Fruit fly (Drosophila melanogaster) whole organism, embryonic: ENCODE data around the gene Cyp1.

Source experiments
- Antp ChIP-seq: fragments of 200-800 bp; sonication (Bioruptor generic); optimal IDR thresholded peaks from 3 replicates; lab custom pipeline; 2016; ENCODE audit warnings: missing biosample characterization, missing genetic modification characterization
- Atf6 ChIP-seq: fragments of 200-800 bp; sonication (Bioruptor generic); IDR thresholded peaks from 2 replicates; pipeline ENCODE4 v1.3.6; 2022; ENCODE audit warnings: missing biosample characterization, missing genetic modification characterization
- BEAF-32 ChIP-seq: fragments of 200-800 bp; sonication (Bioruptor generic); optimal IDR thresholded peaks from 3 replicates; lab custom pipeline; 2017; ENCODE audit warnings: missing biosample characterization, missing genetic modification characterization, mild to moderate bottlenecking, moderate library complexity, missing genetic modification reagents
- Bgb ChIP-seq: fragments of 200-800 bp; sonication (Bioruptor generic); IDR thresholded peaks from 2 replicates; pipeline ENCODE4 v1.3.6; 2022; ENCODE audit warnings: missing biosample characterization, missing genetic modification characterization; ENCODE audit not compliant: partially characterized antibody
- Blimp-1 ChIP-seq: fragments of 200-800 bp; sonication (Bioruptor generic); optimal IDR thresholded peaks from 3 replicates; lab custom pipeline; 2018; ENCODE audit warnings: missing biosample characterization, missing genetic modification characterization, mild to moderate bottlenecking, moderate library complexity, missing genetic modification reagents
- CG10366 ChIP-seq: fragments of 200-800 bp; sonication (Bioruptor generic); IDR thresholded peaks from 2 replicates; pipeline ENCODE4 v1.3.6; 2022; ENCODE audit warnings: missing biosample characterization, missing genetic modification characterization
- CG12219 ChIP-seq: fragments of 200-800 bp; sonication (Bioruptor generic); optimal IDR thresholded peaks from 3 replicates; lab custom pipeline; 2018; ENCODE audit warnings: missing biosample characterization, mild to moderate bottlenecking, missing genetic modification characterization
- CG12769 ChIP-seq: fragments of 200-800 bp; sonication (Bioruptor generic); optimal IDR thresholded peaks from 2 replicates; lab custom pipeline; 2019; ENCODE audit warnings: missing biosample characterization, mild to moderate bottlenecking, missing genetic modification characterization, moderate library complexity
- CG15514 ChIP-seq: fragments of 200-800 bp; sonication (Bioruptor generic); optimal IDR thresholded peaks from 3 replicates; lab custom pipeline; 2017; ENCODE audit warnings: missing biosample characterization, missing genetic modification characterization, mild to moderate bottlenecking, moderate library complexity, missing genetic modification reagents
- CG1603 ChIP-seq: fragments of 200-800 bp; sonication (Bioruptor generic); optimal IDR thresholded peaks from 2 replicates; lab custom pipeline; 2019; ENCODE audit warnings: missing biosample characterization, mild to moderate bottlenecking, missing genetic modification characterization, moderate library complexity
- CG1647 ChIP-seq: fragments of 200-800 bp; sonication (Bioruptor generic); optimal IDR thresholded peaks from 3 replicates; lab custom pipeline; 2016; ENCODE audit warnings: missing biosample characterization, missing genetic modification characterization
- CG17328 ChIP-seq: fragments of 200-800 bp; sonication (Bioruptor generic); IDR thresholded peaks from 2 replicates; pipeline ENCODE4 v1.3.6; 2022; ENCODE audit warnings: missing biosample characterization, missing genetic modification characterization
- CG18619 ChIP-seq: fragments of 200-800 bp; sonication (Bioruptor generic); optimal IDR thresholded peaks from 3 replicates; lab custom pipeline; 2017; ENCODE audit warnings: missing biosample characterization, mild to moderate bottlenecking, missing genetic modification characterization
- CG30020 ChIP-seq: fragments of 200-800 bp; optimal IDR thresholded peaks from 2 replicates; lab custom pipeline; 2019; ENCODE audit warnings: missing biosample characterization, mild to moderate bottlenecking, missing genetic modification characterization, moderate library complexity
- CG3065 ChIP-seq: fragments of 200-800 bp; sonication (Bioruptor generic); optimal IDR thresholded peaks from 2 replicates; lab custom pipeline; 2016; ENCODE audit warnings: missing biosample characterization, missing genetic modification characterization
- CG34422 ChIP-seq: fragments of 200-800 bp; sonication (Bioruptor generic); IDR thresholded peaks from 3 replicates; pipeline ENCODE4 v1.3.6; 2022; ENCODE audit warnings: missing biosample characterization, missing genetic modification characterization
- CG6175 ChIP-seq: fragments of 200-800 bp; sonication (Bioruptor generic); IDR thresholded peaks from 3 replicates; pipeline ENCODE4 v1.3.6; 2022; ENCODE audit warnings: missing biosample characterization, missing genetic modification characterization
- CG6654 ChIP-seq: fragments of 200-800 bp; sonication (Bioruptor generic); optimal IDR thresholded peaks from 2 replicates; lab custom pipeline; 2017; ENCODE audit warnings: missing biosample characterization, mild to moderate bottlenecking, missing genetic modification characterization
- CG7963 ChIP-seq: fragments of 200-800 bp; sonication (Bioruptor generic); IDR thresholded peaks from 3 replicates; pipeline ENCODE4 v1.3.6; 2022; ENCODE audit warnings: missing biosample characterization, missing genetic modification characterization; ENCODE audit not compliant: partially characterized antibody
- CG9437 ChIP-seq: fragments of 200-800 bp; sonication (Bioruptor generic); optimal IDR thresholded peaks from 2 replicates; lab custom pipeline; 2018; ENCODE audit warnings: missing biosample characterization, mild to moderate bottlenecking, missing genetic modification characterization
- CG9797 ChIP-seq: fragments of 200-800 bp; sonication (Bioruptor generic); optimal IDR thresholded peaks from 3 replicates; lab custom pipeline; 2018; ENCODE audit warnings: missing biosample characterization, mild to moderate bottlenecking, missing genetic modification characterization
- Dfd ChIP-seq, 2 experiments: fragments of >200 bp; optimal IDR thresholded peaks; 2 replicates each; lab custom pipeline; 2017; ENCODE audit warnings: missing biosample characterization in 2 of 2, missing genetic modification characterization in 2 of 2
- E2f1 ChIP-seq: fragments of 200-800 bp; sonication (Bioruptor generic); IDR thresholded peaks from 2 replicates; pipeline ENCODE4 v1.3.6; 2022; ENCODE audit warnings: missing biosample characterization, missing genetic modification characterization
- Hey ChIP-seq: fragments of 200-800 bp; sonication (Bioruptor generic); optimal IDR thresholded peaks from 3 replicates; lab custom pipeline; 2018; ENCODE audit warnings: missing biosample characterization, mild to moderate bottlenecking, missing genetic modification characterization
- Hr39 ChIP-seq: fragments of >200 bp; optimal IDR thresholded peaks from 2 replicates; lab custom pipeline; 2017
- Hr78 ChIP-seq, 2 experiments: fragments of 200-800 bp in 1 of 2; fragments of >200 bp in 1 of 2; sonication (Bioruptor generic) in 1 of 2; optimal IDR thresholded peaks; 2 replicates each; lab custom pipeline; 2017 to 2019; ENCODE audit warnings: missing biosample characterization in 2 of 2, missing genetic modification characterization in 2 of 2, mild to moderate bottlenecking in 1 of 2, moderate library complexity in 1 of 2
- Meics ChIP-seq: fragments of 200-800 bp; sonication (Bioruptor generic); optimal IDR thresholded peaks from 2 replicates; lab custom pipeline; 2017; ENCODE audit warnings: missing biosample characterization, mild to moderate bottlenecking, missing genetic modification characterization
- Side ChIP-seq: fragments of 200-800 bp; sonication (Bioruptor generic); optimal IDR thresholded peaks from 2 replicates; lab custom pipeline; 2016; ENCODE audit warnings: missing biosample characterization, missing genetic modification characterization
- Tbp ChIP-seq: fragments of >200 bp; optimal IDR thresholded peaks from 2 replicates; lab custom pipeline; 2018; ENCODE audit warnings: missing biosample characterization, missing genetic modification characterization
- Usf ChIP-seq: fragments of 200-800 bp; sonication (Bioruptor generic); optimal IDR thresholded peaks from 2 replicates; lab custom pipeline; 2017; ENCODE audit warnings: missing genotype, missing biosample characterization, missing genetic modification characterization
- Vsx1 ChIP-seq: fragments of 200-800 bp; sonication (Bioruptor generic); optimal IDR thresholded peaks from 2 replicates; lab custom pipeline; 2017; ENCODE audit warnings: missing biosample characterization, mild to moderate bottlenecking, missing genetic modification characterization, missing genetic modification reagents
- abd-A ChIP-seq: fragments of 200-800 bp; sonication (Bioruptor generic); optimal IDR thresholded peaks from 3 replicates; lab custom pipeline; 2019; ENCODE audit warnings: missing biosample characterization, mild to moderate bottlenecking, missing genetic modification characterization, moderate library complexity
- ac ChIP-seq: fragments of 200-800 bp; sonication (Bioruptor generic); optimal IDR thresholded peaks from 3 replicates; lab custom pipeline; 2017; ENCODE audit warnings: missing biosample characterization, mild to moderate bottlenecking, missing genetic modification characterization
- al ChIP-seq: fragments of 200-800 bp; sonication (Bioruptor generic); IDR thresholded peaks from 2 replicates; pipeline ENCODE4 v1.3.6; 2022; ENCODE audit warnings: missing biosample characterization, missing genetic modification characterization
- amos ChIP-seq: fragments of 200-800 bp; sonication (Bioruptor generic); IDR thresholded peaks from 2 replicates; pipeline ENCODE4 v1.3.6; 2022; ENCODE audit warnings: missing biosample characterization, missing genetic modification characterization; ENCODE audit not compliant: partially characterized antibody
- ase ChIP-seq: fragments of 200-800 bp; sonication (Bioruptor generic); IDR thresholded peaks from 3 replicates; pipeline ENCODE4 v1.3.6; 2022; ENCODE audit warnings: missing biosample characterization, missing genetic modification characterization
- bbx ChIP-seq: fragments of 200-800 bp; sonication (Bioruptor generic); IDR thresholded peaks from 2 replicates; pipeline ENCODE4 v1.3.6; 2022; ENCODE audit warnings: missing biosample characterization, missing genetic modification characterization; ENCODE audit not compliant: partially characterized antibody
- bsh ChIP-seq, 2 experiments: fragments of 200-800 bp; sonication (Bioruptor generic); optimal IDR thresholded peaks; 2 replicates each; lab custom pipeline; 2017 to 2018; ENCODE audit warnings: mild to moderate bottlenecking in 2 of 2, missing biosample characterization in 2 of 2, missing genetic modification characterization in 2 of 2, moderate library complexity in 1 of 2
- chn ChIP-seq: fragments of 200-800 bp; sonication (Bioruptor generic); optimal IDR thresholded peaks from 2 replicates; lab custom pipeline; 2016; ENCODE audit warnings: missing biosample characterization, missing genetic modification characterization
- corto ChIP-seq: fragments of 200-800 bp; sonication (Bioruptor generic); optimal IDR thresholded peaks from 2 replicates; lab custom pipeline; 2016; ENCODE audit warnings: missing biosample characterization, mild to moderate bottlenecking, missing genetic modification characterization, moderate library complexity
- gsb ChIP-seq: fragments of 200-800 bp; sonication (Bioruptor generic); IDR thresholded peaks from 2 replicates; pipeline ENCODE4 v1.3.6; 2022; ENCODE audit warnings: missing biosample characterization, missing genetic modification characterization
- jing ChIP-seq: fragments of 200-800 bp; sonication (Bioruptor generic); optimal IDR thresholded peaks from 2 replicates; lab custom pipeline; 2018; ENCODE audit warnings: missing biosample characterization, mild to moderate bottlenecking, missing genetic modification characterization
- pan ChIP-seq, 4 experiments: fragments of >200 bp in 3 of 4; fragments of 200-800 bp in 1 of 4; sonication (Bioruptor generic) in 1 of 4; optimal IDR thresholded peaks in 3 of 4; IDR thresholded peaks in 1 of 4; 2 replicates each; pipeline versions ENCODE4 v1.3.6 to Lab custom; 2017 to 2022; ENCODE audit warnings: missing biosample characterization in 2 of 4, missing genetic modification characterization in 2 of 4, mixed read lengths in 1 of 4
- phol ChIP-seq: fragments of 200-800 bp; sonication (Bioruptor generic); optimal IDR thresholded peaks from 3 replicates; lab custom pipeline; 2018; ENCODE audit warnings: missing biosample characterization, mild to moderate bottlenecking, missing genetic modification characterization, moderate library complexity
- pzg ChIP-seq: fragments of 200-800 bp; sonication (Bioruptor generic); optimal IDR thresholded peaks from 3 replicates; lab custom pipeline; 2018; ENCODE audit warnings: missing biosample characterization, mild to moderate bottlenecking, missing genetic modification characterization, moderate library complexity
- scrt ChIP-seq: fragments of 200-800 bp; sonication (Bioruptor generic); optimal IDR thresholded peaks from 2 replicates; lab custom pipeline; 2018; ENCODE audit warnings: missing biosample characterization, mild to moderate bottlenecking, missing genetic modification characterization, moderate library complexity
- sd ChIP-seq: fragments of 200-800 bp; sonication (Bioruptor generic); optimal IDR thresholded peaks from 3 replicates; lab custom pipeline; 2018; ENCODE audit warnings: missing biosample characterization, mild to moderate bottlenecking, missing genetic modification characterization, moderate library complexity
- sna ChIP-seq: fragments of 200-800 bp; sonication (Bioruptor generic); IDR thresholded peaks from 2 replicates; pipeline ENCODE4 v1.3.6; 2022; ENCODE audit warnings: missing biosample characterization, missing genetic modification characterization; ENCODE audit not compliant: partially characterized antibody
- tgo ChIP-seq: fragments of 200-800 bp; sonication (Bioruptor generic); IDR thresholded peaks from 3 replicates; pipeline ENCODE4 v1.3.6; 2022; ENCODE audit warnings: missing biosample characterization, missing genetic modification characterization
- zen ChIP-seq: fragments of 200-800 bp; sonication (Bioruptor generic); optimal IDR thresholded peaks from 3 replicates; lab custom pipeline; 2018; ENCODE audit warnings: missing biosample characterization, mild to moderate bottlenecking, missing genetic modification characterization, moderate library complexity

Cyp1 gene

DNA sequence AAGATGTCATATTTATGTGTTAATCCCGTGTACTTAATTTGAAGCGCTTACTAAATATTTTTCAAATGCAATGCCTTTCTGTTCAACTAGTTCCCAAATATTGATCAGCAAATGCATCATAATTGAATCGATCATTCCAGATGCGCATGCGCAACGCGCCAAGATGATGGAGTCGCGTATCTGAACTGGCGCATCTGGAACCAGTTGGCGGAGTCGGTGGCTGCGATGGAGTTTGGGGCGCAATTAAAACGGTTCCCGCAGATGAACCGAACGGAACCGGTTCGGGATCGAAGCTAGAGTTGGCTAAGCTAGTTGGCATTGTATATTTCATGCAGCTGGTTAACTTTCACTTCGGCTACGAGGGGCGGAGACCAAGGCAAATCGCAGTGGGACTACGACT is 5.3 kb upstream of the Cyp1 start, which contains the start of gene CalpC (continued):
- TF ChIP-seq CG9437 (GFP tag; lab: Kevin White, UChicago): no peak
- no peak for TF ChIP-seq Hr39 (lab: Kevin White, UChicago)
- TF ChIP-seq sna (GFP tag; lab: Robert Waterston, UW): peak; percentile 43; the same call in 1 of the 2 replicates
- peak; percentile 33 for TF ChIP-seq CG1603 (tag; lab: Kevin White, UChicago)
- TF ChIP-seq CG12769 (tag; lab: Kevin White, UChicago): peak; percentile 46
- no peak for TF ChIP-seq CG1647 (GFP tag; lab: Kevin White, UChicago)
- no peak for TF ChIP-seq CG6654
- TF ChIP-seq CG34422 (GFP tag; lab: Robert Waterston, UW): no peak
- no peak for TF ChIP-seq zen (tag; lab: Kevin White, UChicago)
- no peak for TF ChIP-seq Dfd (GFP tag; optimal IDR thresholded peaks at IDR 0.05; lab: Kevin White, UChicago)
- no peak for TF ChIP-seq Antp (GFP tag; lab: Kevin White, UChicago)
- TF ChIP-seq chn (GFP tag; lab: Kevin White, UChicago): no peak
- TF ChIP-seq bsh (GFP tag; optimal IDR thresholded peaks at IDR 0.05; lab: Kevin White, UChicago): no peak
- no peak for TF ChIP-seq E2f1 (GFP tag; lab: Robert Waterston, UW)
- TF ChIP-seq gsb: no peak
- TF ChIP-seq CG17328 (GFP tag; lab: Robert Waterston, UW): no peak
- TF ChIP-seq Bgb: peak; percentile 38; the same call in 1 of the 2 replicates
- peak; percentile 98 for TF ChIP-seq CG15514 (GFP tag; lab: Kevin White, UChicago)
- no peak for TF ChIP-seq ase
- no peak for TF ChIP-seq Side (GFP tag; lab: Kevin White, UChicago)
- TF ChIP-seq sd (tag; lab: Kevin White, UChicago): no peak
- TF ChIP-seq CG7963 (GFP tag; lab: Robert Waterston, UW): no peak
- TF ChIP-seq Hey (tag; lab: Kevin White, UChicago): no peak
- TF ChIP-seq CG30020 (tag; lab: Kevin White, UChicago): peak; percentile 9
- TF ChIP-seq Meics (GFP tag; lab: Kevin White, UChicago): no peak
- TF ChIP-seq phol (tag; lab: Kevin White, UChicago): peak; percentile 29
- peak; percentile 40 for TF ChIP-seq Blimp-1
- peak; percentile 31 for TF ChIP-seq BEAF-32 (GFP tag; lab: Kevin White, UChicago)
- 0 out of 2 replicates have a peak, but pooled peaks have one; percentile 40 for TF ChIP-seq bbx
- no peak for TF ChIP-seq jing (GFP tag; lab: Kevin White, UChicago)
- peak; percentile 22 for TF ChIP-seq pzg (GFP tag; lab: Kevin White, UChicago)
- TF ChIP-seq Usf (GFP tag; lab: Kevin White, UChicago): no peak
- TF ChIP-seq Hr78 (GFP tag; optimal IDR thresholded peaks at IDR 0.05; lab: Kevin White, UChicago): no peak
- no peak for TF ChIP-seq CG18619 (GFP tag; lab: Kevin White, UChicago)
- peak; percentile 39 for TF ChIP-seq abd-A
- no peak for TF ChIP-seq Atf6 (GFP tag; lab: Robert Waterston, UW)
- TF ChIP-seq CG3065: no peak
- TF ChIP-seq al: no peak
- no peak for TF ChIP-seq corto
- TF ChIP-seq scrt (GFP tag; lab: Kevin White, UChicago): no peak
- TF ChIP-seq CG6175 (GFP tag; lab: Robert Waterston, UW): no peak
- no peak for TF ChIP-seq CG10366 (GFP tag; lab: Robert Waterston, UW)
- no peak for TF ChIP-seq Tbp (GFP tag; lab: Kevin White, UChicago)
- no peak for TF ChIP-seq Vsx1 (GFP tag; lab: Kevin White, UChicago)
- no peak for TF ChIP-seq pan (optimal IDR thresholded peaks at IDR 0.05; lab: Kevin White, UChicago)
- TF ChIP-seq pan (GFP tag; optimal IDR thresholded peaks at IDR 0.05 in 1 of 2, IDR thresholded peaks at IDR 0.05 in 1 of 2): no peak
- TF ChIP-seq CG12219 (GFP tag; lab: Kevin White, UChicago): no peak
- no peak for TF ChIP-seq tgo (GFP tag; lab: Robert Waterston, UW)
- peak; percentile 39; the same call in 1 of the 2 replicates for TF ChIP-seq amos (GFP tag; lab: Robert Waterston, UW)
- TF ChIP-seq ac: no peak
- no peak for TF ChIP-seq CG9797 (GFP tag; lab: Kevin White, UChicago)
